Fruit fly (Drosophila melanogaster) whole organism, embryonic: ENCODE results near the gene PIG-Q.
A peak's percentile ranks its signal among the peaks of the same experiment; 100 is the strongest.

ENCODE experiments used
- CG1024 ChIP-seq: fragments of 200-800 bp; sonication (Bioruptor generic); IDR thresholded peaks from 2 replicates; pipeline ENCODE4 v1.3.6; 2022; ENCODE audit warnings: missing biosample characterization, missing genetic modification characterization
- CG10462 ChIP-seq: fragments of 200-800 bp; sonication (Bioruptor generic); optimal IDR thresholded peaks from 2 replicates; lab custom pipeline; 2016; ENCODE audit warnings: missing biosample characterization, missing genetic modification characterization
- CG11723 ChIP-seq: fragments of 200-800 bp; sonication (Bioruptor generic); optimal IDR thresholded peaks from 2 replicates; lab custom pipeline; 2017; ENCODE audit warnings: missing biosample characterization, mild to moderate bottlenecking, missing genetic modification characterization
- CG12659 ChIP-seq: fragments of 200-800 bp; sonication (Bioruptor generic); optimal IDR thresholded peaks from 3 replicates; lab custom pipeline; 2017; ENCODE audit warnings: mild to moderate bottlenecking, missing biosample characterization, missing genetic modification reagents, missing genetic modification characterization
- CG12744 ChIP-seq: fragments of 200-800 bp; sonication (Bioruptor generic); optimal IDR thresholded peaks from 2 replicates; lab custom pipeline; 2016; ENCODE audit warnings: missing biosample characterization, missing genetic modification characterization
- CG13287 ChIP-seq: fragments of 200-800 bp; sonication (Bioruptor generic); IDR thresholded peaks from 2 replicates; pipeline ENCODE4 v1.3.6; 2022; ENCODE audit warnings: missing biosample characterization, missing genetic modification characterization; ENCODE audit not compliant: partially characterized antibody
- CG13775 ChIP-seq: fragments of 200-800 bp; sonication (Bioruptor generic); optimal IDR thresholded peaks from 3 replicates; lab custom pipeline; 2017; ENCODE audit warnings: missing biosample characterization, mild to moderate bottlenecking, missing genetic modification characterization
- CG14667 ChIP-seq: fragments of 200-800 bp; sonication (Bioruptor generic); IDR thresholded peaks from 2 replicates; pipeline ENCODE4 v1.3.6; 2022; ENCODE audit warnings: missing biosample characterization, missing genetic modification characterization
- CG14860 ChIP-seq: fragments of 200-800 bp; sonication (Bioruptor generic); IDR thresholded peaks from 3 replicates; pipeline ENCODE4 v1.3.6; 2022; ENCODE audit warnings: missing biosample characterization, missing genetic modification characterization; ENCODE audit not compliant: partially characterized antibody
- CG16813 ChIP-seq: fragments of 200-800 bp; sonication (Bioruptor generic); IDR thresholded peaks from 3 replicates; pipeline ENCODE4 v1.3.6; 2022; ENCODE audit warnings: missing biosample characterization, missing genetic modification characterization; ENCODE audit not compliant: partially characterized antibody
- CG17829 ChIP-seq: fragments of 200-800 bp; optimal IDR thresholded peaks from 2 replicates; lab custom pipeline; 2019; ENCODE audit warnings: missing biosample characterization, mild to moderate bottlenecking, missing genetic modification characterization, moderate library complexity
- CG2116 ChIP-seq: fragments of 200-800 bp; sonication (Bioruptor generic); optimal IDR thresholded peaks from 3 replicates; lab custom pipeline; 2018; ENCODE audit warnings: missing biosample characterization, mild to moderate bottlenecking, missing genetic modification characterization
- CG30020 ChIP-seq: fragments of 200-800 bp; optimal IDR thresholded peaks from 2 replicates; lab custom pipeline; 2019; ENCODE audit warnings: missing biosample characterization, mild to moderate bottlenecking, missing genetic modification characterization, moderate library complexity
- CG4617 ChIP-seq: fragments of 200-800 bp; sonication (Bioruptor generic); optimal IDR thresholded peaks from 3 replicates; lab custom pipeline; 2016; ENCODE audit warnings: missing biosample characterization, missing genetic modification characterization, borderline replicate concordance
- CG4820 ChIP-seq: fragments of 200-800 bp; sonication (Bioruptor generic); optimal IDR thresholded peaks from 3 replicates; lab custom pipeline; 2016; ENCODE audit warnings: missing biosample characterization, missing genetic modification characterization
- CG7372 ChIP-seq: fragments of 200-800 bp; sonication (Bioruptor generic); IDR thresholded peaks from 2 replicates; pipeline ENCODE4 v1.3.6; 2022; ENCODE audit warnings: missing biosample characterization, missing genetic modification characterization
- CG7839 ChIP-seq: fragments of 200-800 bp; sonication (Bioruptor generic); optimal IDR thresholded peaks from 3 replicates; lab custom pipeline; 2018; ENCODE audit warnings: missing biosample characterization, mild to moderate bottlenecking, missing genetic modification characterization, moderate library complexity
- CG7963 ChIP-seq: fragments of 200-800 bp; sonication (Bioruptor generic); IDR thresholded peaks from 3 replicates; pipeline ENCODE4 v1.3.6; 2022; ENCODE audit warnings: missing biosample characterization, missing genetic modification characterization; ENCODE audit not compliant: partially characterized antibody
- CG9437 ChIP-seq: fragments of 200-800 bp; sonication (Bioruptor generic); optimal IDR thresholded peaks from 2 replicates; lab custom pipeline; 2018; ENCODE audit warnings: missing biosample characterization, mild to moderate bottlenecking, missing genetic modification characterization
- CG9876 ChIP-seq: fragments of 200-800 bp; sonication (Bioruptor generic); optimal IDR thresholded peaks from 2 replicates; lab custom pipeline; 2016; ENCODE audit warnings: missing biosample characterization, missing genetic modification characterization
- CoRest ChIP-seq: fragments of 200-800 bp; sonication (Bioruptor generic); optimal IDR thresholded peaks from 3 replicates; lab custom pipeline; 2018; ENCODE audit warnings: missing biosample characterization, mild to moderate bottlenecking, missing genetic modification characterization, moderate library complexity
- HLH4C ChIP-seq: fragments of 200-800 bp; sonication (Bioruptor generic); IDR thresholded peaks from 3 replicates; pipeline ENCODE4 v1.3.6; 2022; ENCODE audit warnings: missing biosample characterization, missing genetic modification characterization; ENCODE audit not compliant: partially characterized antibody
- Hand ChIP-seq: fragments of 200-800 bp; sonication (Bioruptor generic); optimal IDR thresholded peaks from 2 replicates; lab custom pipeline; 2017; ENCODE audit warnings: mild to moderate bottlenecking, missing biosample characterization, missing genetic modification reagents, missing genetic modification characterization
- Hr78 ChIP-seq, 2 experiments: fragments of 200-800 bp in 1 of 2; fragments of >200 bp in 1 of 2; sonication (Bioruptor generic) in 1 of 2; optimal IDR thresholded peaks; 2 replicates each; lab custom pipeline; 2017 to 2019; ENCODE audit warnings: missing biosample characterization in 2 of 2, missing genetic modification characterization in 2 of 2, mild to moderate bottlenecking in 1 of 2, moderate library complexity in 1 of 2
- MESR4 ChIP-seq: fragments of 200-800 bp; sonication (Bioruptor generic); optimal IDR thresholded peaks from 2 replicates; lab custom pipeline; 2018; ENCODE audit warnings: missing biosample characterization, mild to moderate bottlenecking, missing genetic modification characterization, moderate library complexity
- Nf-YC ChIP-seq: fragments of 200-800 bp; optimal IDR thresholded peaks from 3 replicates; lab custom pipeline; 2019; ENCODE audit warnings: missing biosample characterization, mild to moderate bottlenecking, missing genetic modification characterization, moderate library complexity
- Oli ChIP-seq: fragments of 200-800 bp; sonication (Bioruptor generic); optimal IDR thresholded peaks from 2 replicates; lab custom pipeline; 2018; ENCODE audit warnings: missing biosample characterization, mild to moderate bottlenecking, missing genetic modification characterization, moderate library complexity
- Opbp ChIP-seq: fragments of 200-800 bp; sonication (Bioruptor generic); IDR thresholded peaks from 3 replicates; pipeline ENCODE4 v1.3.6; 2022; ENCODE audit warnings: missing biosample characterization, missing genetic modification characterization; ENCODE audit not compliant: partially characterized antibody
- Scr ChIP-seq: fragments of 200-800 bp; sonication (Bioruptor generic); IDR thresholded peaks from 2 replicates; pipeline ENCODE4 v1.3.6; 2022; ENCODE audit warnings: missing biosample characterization, missing genetic modification characterization; ENCODE audit not compliant: partially characterized antibody
- Sry-δ ChIP-seq: fragments of 200-800 bp; sonication (Bioruptor generic); optimal IDR thresholded peaks from 2 replicates; lab custom pipeline; 2016; ENCODE audit warnings: missing biosample characterization, missing genetic modification characterization
- amos ChIP-seq: fragments of 200-800 bp; sonication (Bioruptor generic); IDR thresholded peaks from 2 replicates; pipeline ENCODE4 v1.3.6; 2022; ENCODE audit warnings: missing biosample characterization, missing genetic modification characterization; ENCODE audit not compliant: partially characterized antibody
- inv ChIP-seq: fragments of 200-800 bp; sonication (Bioruptor generic); IDR thresholded peaks from 2 replicates; pipeline ENCODE4 v1.3.6; 2022; ENCODE audit warnings: missing biosample characterization, missing genetic modification characterization; ENCODE audit not compliant: partially characterized antibody
- mirr ChIP-seq: fragments of 200-800 bp; sonication (Bioruptor generic); optimal IDR thresholded peaks from 3 replicates; lab custom pipeline; 2018; ENCODE audit warnings: missing biosample characterization, mild to moderate bottlenecking, missing genetic modification characterization
- nerfin-2 ChIP-seq: fragments of 200-800 bp; sonication (Bioruptor generic); IDR thresholded peaks from 2 replicates; pipeline ENCODE4 v1.3.6; 2022; ENCODE audit warnings: missing biosample characterization, missing genetic modification characterization; ENCODE audit not compliant: partially characterized antibody
- psq ChIP-seq: fragments of 200-800 bp; sonication (Bioruptor generic); optimal IDR thresholded peaks from 2 replicates; lab custom pipeline; 2017; ENCODE audit warnings: missing biosample characterization, missing genetic modification characterization
- row ChIP-seq: fragments of 200-800 bp; sonication (Bioruptor generic); IDR thresholded peaks from 3 replicates; pipeline ENCODE4 v1.3.6; 2022; ENCODE audit warnings: missing biosample characterization, missing genetic modification characterization
- slou ChIP-seq: fragments of 200-800 bp; sonication (Bioruptor generic); optimal IDR thresholded peaks from 3 replicates; lab custom pipeline; 2016; ENCODE audit warnings: missing biosample characterization, missing genetic modification characterization
- sr ChIP-seq: fragments of 200-800 bp; sonication (Bioruptor generic); IDR thresholded peaks from 3 replicates; pipeline ENCODE4 v1.3.6; 2022; ENCODE audit warnings: missing biosample characterization, missing genetic modification characterization
- ssp ChIP-seq: fragments of 200-800 bp; sonication (Bioruptor generic); IDR thresholded peaks from 2 replicates; pipeline ENCODE4 v1.3.6; 2022; ENCODE audit warnings: missing biosample characterization, missing genetic modification characterization
- stwl ChIP-seq: fragments of 200-800 bp; sonication (Bioruptor generic); optimal IDR thresholded peaks from 3 replicates; lab custom pipeline; 2018; ENCODE audit warnings: missing biosample characterization, mild to moderate bottlenecking, missing genetic modification characterization, moderate library complexity
- tna ChIP-seq: fragments of 200-800 bp; sonication (Bioruptor generic); IDR thresholded peaks from 2 replicates; pipeline ENCODE4 v1.3.6; 2022; ENCODE audit warnings: missing biosample characterization, missing genetic modification characterization; ENCODE audit not compliant: partially characterized antibody
- trem ChIP-seq: fragments of 200-800 bp; optimal IDR thresholded peaks from 3 replicates; lab custom pipeline; 2019; ENCODE audit warnings: missing biosample characterization, mild to moderate bottlenecking, missing genetic modification characterization, moderate library complexity

PIG-Q gene

dm6 chrX:16361306-16361705, 2.4 kb downstream of the PIG-Q start, which contains the start of gene nonA (continued):
- TF ChIP-seq CG30020 (tag; lab: Kevin White, UChicago) (peak; percentile 99), slou (GFP tag; lab: Kevin White, UChicago) (no peak), ssp (peak; percentile 88), CG11723 (GFP tag; lab: Kevin White, UChicago) (peak; percentile 14), CG1024 (GFP tag; lab: Robert Waterston, UW) (peak; percentile 83), CG10462 (no peak), MESR4 (peak; percentile 58), amos (GFP tag; lab: Robert Waterston, UW) (peak; percentile 15; the same call in 1 of the 2 replicates), CG9876 (no peak), CG14667 (GFP tag; lab: Robert Waterston, UW) (peak; percentile 58; the same call in 1 of the 2 replicates), CG13287 (GFP tag; lab: Robert Waterston, UW) (0 out of 2 replicates have a peak, but pooled peaks have one; percentile 17), trem (tag; lab: Kevin White, UChicago) (peak; percentile 22), CG2116 (peak; percentile 91), stwl (peak; percentile 9), CG12659 (GFP tag; lab: Kevin White, UChicago) (peak; percentile 48), Nf-YC (tag; lab: Kevin White, UChicago) (no peak), Hr78 (GFP tag; optimal IDR thresholded peaks at IDR 0.05; lab: Kevin White, UChicago) (no peak), Sry-δ (GFP tag; lab: Kevin White, UChicago) (peak; percentile 51), Opbp (GFP tag; lab: Robert Waterston, UW) (0 out of 3 replicates have a peak, but pooled peaks have one; percentile 9), CG9437 (peak; percentile 42), sr (GFP tag; lab: Robert Waterston, UW) (no peak), CG4820 (GFP tag; lab: Kevin White, UChicago) (no peak), CG7839 (tag; lab: Kevin White, UChicago) (no peak), CG4617 (GFP tag; lab: Kevin White, UChicago) (peak; percentile 51), row (GFP tag; lab: Robert Waterston, UW) (peak; percentile 60; the same call in 1 of the 3 replicates), CG17829 (tag; lab: Kevin White, UChicago) (peak; percentile 10)

DNA sequence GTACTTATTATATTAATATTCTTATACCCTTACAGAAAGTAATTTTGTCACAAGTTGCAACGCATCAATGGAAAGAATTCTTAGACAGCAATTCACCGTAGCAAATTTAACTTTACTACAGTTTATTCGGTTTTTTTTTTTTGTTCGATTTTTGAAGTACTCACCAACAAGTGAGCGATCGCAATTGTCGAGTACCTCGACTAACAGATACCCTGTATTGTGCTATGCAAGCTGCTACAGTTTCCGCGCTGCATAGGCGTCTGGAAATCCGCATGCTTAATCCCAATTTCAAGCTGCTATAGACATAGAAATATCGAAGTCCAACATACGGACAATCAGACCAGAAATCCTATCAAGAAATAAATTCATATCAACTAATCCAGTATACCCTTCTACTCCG, 9.6 kb downstream of the PIG-Q start:
- TF ChIP-seq inv (GFP tag; lab: Robert Waterston, UW) = peak; percentile 36; the same call in 1 of the 2 replicates
- no peak for TF ChIP-seq Hand (GFP tag; lab: Kevin White, UChicago)
- TF ChIP-seq CG7372 = no peak
- TF ChIP-seq CG16813 (GFP tag; lab: Robert Waterston, UW) = peak; percentile 26; the same call in 1 of the 3 replicates
- TF ChIP-seq mirr (GFP tag; lab: Kevin White, UChicago) = no peak
- no peak for TF ChIP-seq psq (GFP tag; lab: Kevin White, UChicago)
- no peak for TF ChIP-seq CoRest (tag; lab: Kevin White, UChicago)
- TF ChIP-seq nerfin-2 = peak; percentile 43
- TF ChIP-seq HLH4C = peak; percentile 55; the same call in 2 of the 3 replicates
- TF ChIP-seq Oli (tag; lab: Kevin White, UChicago) = no peak
- peak; percentile 41; the same call in 1 of the 2 replicates for TF ChIP-seq tna (GFP tag; lab: Robert Waterston, UW)
- TF ChIP-seq CG14860 (GFP tag; lab: Robert Waterston, UW) = peak; percentile 50; the same call in 2 of the 3 replicates
- peak; percentile 23 for TF ChIP-seq Scr (GFP tag; lab: Robert Waterston, UW)
- no peak for TF ChIP-seq CG13775 (GFP tag; lab: Kevin White, UChicago)
- TF ChIP-seq CG12744 = no peak
- peak; percentile 52; the same call in 2 of the 3 replicates for TF ChIP-seq CG7963 (GFP tag; lab: Robert Waterston, UW)
